Worm (Caenorhabditis elegans): Measurements from ENCODE around the gene ZK1248.4.

ZK1248.4 gene

ce11 chrII:5819655-5820054 is 1.3 kb downstream of the ZK1248.4 start:
- TF ChIP-seq mes-2 (tag; optimal IDR thresholded peaks at IDR 0.05; ENCODE audit: poor library complexity, severe bottlenecking), result peak; percentile 97
- TF ChIP-seq F49E8.2 (tag; optimal IDR thresholded peaks at IDR 0.05; ENCODE audit: borderline replicate concordance), result no peak
- TF ChIP-seq madf-9 (GFP tag; conservative IDR thresholded peaks at IDR 0.05), result peak; percentile 47; the same call in 1 of the 2 replicates
- TF ChIP-seq dmd-6 (GFP tag; IDR thresholded peaks at IDR 0.05), result peak; percentile 34
- no peak for TF ChIP-seq nhr-10 (tag; optimal IDR thresholded peaks at IDR 0.05)
- peak; percentile 25; the same call in 1 of the 2 replicates for TF ChIP-seq Y48G9A.11 (GFP tag; IDR thresholded peaks at IDR 0.05)
- no peak for TF ChIP-seq ama-1 (optimal IDR thresholded peaks at IDR 0.05)
- TF ChIP-seq ZK337.2 (GFP tag; IDR thresholded peaks at IDR 0.05), result 0 out of 2 replicates have a peak, but pooled peaks have one; percentile 62
- TF ChIP-seq nhr-41 (GFP tag; IDR thresholded peaks at IDR 0.05), result no peak
- TF ChIP-seq spr-1 (tag; optimal IDR thresholded peaks at IDR 0.05), result no peak
- TF ChIP-seq ctbp-1 (GFP tag; IDR thresholded peaks at IDR 0.05), result no peak
- TF ChIP-seq nhr-42 (GFP tag; IDR thresholded peaks at IDR 0.05), result no peak
- TF ChIP-seq ztf-7 (tag; optimal IDR thresholded peaks at IDR 0.05), result no peak
- TF ChIP-seq nhr-77 (tag; optimal IDR thresholded peaks at IDR 0.05), result no peak
- TF ChIP-seq hif-1 (tag; optimal IDR thresholded peaks at IDR 0.05), result peak in 1 of 2 experiments; percentile 54
- 0 out of 2 replicates have a peak, but pooled peaks have one; percentile 23 for TF ChIP-seq vab-7 (GFP tag; IDR thresholded peaks at IDR 0.05)
- 0 out of 2 replicates have a peak, but pooled peaks have one; percentile 9 for TF ChIP-seq snpc-1.2 (GFP tag; IDR thresholded peaks at IDR 0.05)
- 0 out of 2 replicates have a peak, but pooled peaks have one; percentile 21 for TF ChIP-seq tra-1 (GFP tag; IDR thresholded peaks at IDR 0.05)
- TF ChIP-seq nhr-28 (tag; optimal IDR thresholded peaks at IDR 0.05), result peak; percentile 22
- TF ChIP-seq unc-130 (GFP tag; optimal IDR thresholded peaks at IDR 0.05), result peak; percentile 91
- no peak for TF ChIP-seq lin-15B (tag; optimal IDR thresholded peaks at IDR 0.05)
- peak; percentile 24 for TF ChIP-seq dpl-1 (GFP tag; optimal IDR thresholded peaks at IDR 0.05)
- peak; percentile 90 for TF ChIP-seq lin-38 (GFP tag; IDR thresholded peaks at IDR 0.05)
- peak; percentile 30 for TF ChIP-seq aha-1 (tag)
- TF ChIP-seq dmd-9 (GFP tag; IDR thresholded peaks at IDR 0.05), result 0 out of 2 replicates have a peak, but pooled peaks have one; percentile 40
- no peak for TF ChIP-seq duxl-1 (tag; optimal IDR thresholded peaks at IDR 0.05; ENCODE audit: poor library complexity)

DNA sequence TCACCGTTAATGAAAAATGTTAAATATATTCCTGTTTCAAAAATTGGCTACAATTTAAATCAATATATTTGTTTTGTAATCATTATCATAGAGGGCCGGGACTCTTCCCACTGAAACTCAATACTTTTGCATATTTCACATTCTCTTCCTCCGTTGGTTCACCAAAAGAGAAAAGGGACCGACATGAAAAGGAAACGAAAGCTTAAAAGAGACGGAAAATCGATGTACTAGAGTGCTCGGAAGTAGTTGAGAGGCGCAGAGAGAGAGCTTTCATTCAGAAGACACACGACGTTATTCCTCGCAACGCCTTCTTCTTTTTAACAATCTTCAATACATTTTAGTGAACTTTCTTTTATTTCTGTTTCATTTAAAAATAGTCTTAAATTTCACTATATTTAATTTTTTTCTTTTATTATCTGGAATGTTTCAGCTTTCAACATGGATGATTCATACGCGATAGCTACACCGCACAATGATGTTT is 1.9 kb downstream of the ZK1248.4 start, which contains the start of gene ehs-1:
Gene ehs-1 (plus strand): TSS at position 431 of the 481 bp plus-strand sequence.
- TF ChIP-seq lsy-2 (tag; optimal IDR thresholded peaks at IDR 0.05), result peak in 1 of 2 experiments; percentile 19
- peak; percentile 2 for TF ChIP-seq dpl-1 (GFP tag; optimal IDR thresholded peaks at IDR 0.05)
- 0 out of 2 replicates have a peak, but pooled peaks have one; percentile 10 for TF ChIP-seq ctbp-1 (GFP tag; IDR thresholded peaks at IDR 0.05)
- TF ChIP-seq Y75B8A.6 (GFP tag; IDR thresholded peaks at IDR 0.05), result no peak

DNA sequence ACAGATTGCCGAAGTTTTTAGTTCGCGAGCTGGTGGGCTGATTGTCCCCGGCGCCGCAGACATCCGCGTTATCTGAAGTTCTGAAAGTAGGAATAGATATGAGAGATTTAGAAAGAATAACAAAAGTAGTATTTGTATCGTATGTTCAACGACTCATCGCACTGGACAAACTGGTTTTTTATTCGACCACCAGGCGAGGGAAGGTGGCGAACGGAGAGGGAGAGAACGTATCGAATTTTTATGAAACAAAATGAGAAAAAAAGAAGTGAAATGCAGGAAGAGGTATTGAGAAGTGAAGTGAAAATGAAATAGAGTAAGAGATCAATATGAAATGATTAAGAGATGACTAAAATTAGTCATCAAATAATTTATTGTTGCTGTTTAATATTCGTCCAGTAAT is 9.0 kb downstream of the ZK1248.4 start, which contains the start of gene tbc-2:
Gene tbc-2 (minus strand): TSS at position 80 of the 400 bp plus-strand sequence.
- peak in 1 of 2 experiments; percentile 51 for TF ChIP-seq unc-62 (GFP tag; optimal IDR thresholded peaks at IDR 0.05 in 1 of 2)
- no peak for TF ChIP-seq unc-62 (tag; optimal IDR thresholded peaks at IDR 0.05)
- TF ChIP-seq php-3 (GFP tag; IDR thresholded peaks at IDR 0.05), result no peak
- no peak for TF ChIP-seq snpc-4 (tag; optimal IDR thresholded peaks at IDR 0.05)
- no peak for TF ChIP-seq lsy-2 (tag; optimal IDR thresholded peaks at IDR 0.05)
- TF ChIP-seq arid-1 (GFP tag; conservative IDR thresholded peaks at IDR 0.05), result no peak
- no peak for TF ChIP-seq nhr-10 (tag; optimal IDR thresholded peaks at IDR 0.05)
- TF ChIP-seq dmd-6 (GFP tag; IDR thresholded peaks at IDR 0.05), result no peak
- TF ChIP-seq attf-4 (tag; optimal IDR thresholded peaks at IDR 0.05), result no peak
- TF ChIP-seq madf-5 (GFP tag; IDR thresholded peaks at IDR 0.05), result no peak
- TF ChIP-seq ceh-28 (tag; optimal IDR thresholded peaks at IDR 0.05), result no peak
- no peak for TF ChIP-seq ceh-62 (tag; optimal IDR thresholded peaks at IDR 0.05)
- peak; percentile 36 for TF ChIP-seq nhr-28 (tag; optimal IDR thresholded peaks at IDR 0.05)
- no peak for TF ChIP-seq madf-9 (GFP tag; conservative IDR thresholded peaks at IDR 0.05)
- no peak for TF ChIP-seq Y5F2A.4 (GFP tag; optimal IDR thresholded peaks at IDR 0.05)
- no peak for TF ChIP-seq hlh-30 (tag; optimal IDR thresholded peaks at IDR 0.05; ENCODE audit: insufficient read depth)
- no peak for TF ChIP-seq ctbp-1 (GFP tag; IDR thresholded peaks at IDR 0.05)
- no peak for TF ChIP-seq aha-1 (tag)
- TF ChIP-seq pha-4 (GFP tag; IDR thresholded peaks at IDR 0.05), result no peak
- no peak for TF ChIP-seq pha-4 (tag; optimal IDR thresholded peaks at IDR 0.05)
